Fruit fly (Drosophila melanogaster) whole organism, embryonic: ENCODE data around the gene CG8119.
A peak's percentile ranks its signal among the peaks of the same experiment; 100 is the strongest.

Source experiments
- Atf6 ChIP-seq: fragments of 200-800 bp; sonication (Bioruptor generic); IDR thresholded peaks from 2 replicates; pipeline ENCODE4 v1.3.6; 2022; ENCODE audit warnings: missing biosample characterization, missing genetic modification characterization
- B-H2 ChIP-seq: fragments of 200-800 bp; sonication (Bioruptor generic); optimal IDR thresholded peaks from 2 replicates; lab custom pipeline; 2018; ENCODE audit warnings: missing biosample characterization, mild to moderate bottlenecking, missing genetic modification characterization
- Bgb ChIP-seq: fragments of 200-800 bp; sonication (Bioruptor generic); IDR thresholded peaks from 2 replicates; pipeline ENCODE4 v1.3.6; 2022; ENCODE audit warnings: missing biosample characterization, missing genetic modification characterization; ENCODE audit not compliant: partially characterized antibody
- Blimp-1 ChIP-seq: fragments of 200-800 bp; sonication (Bioruptor generic); optimal IDR thresholded peaks from 3 replicates; lab custom pipeline; 2018; ENCODE audit warnings: missing biosample characterization, missing genetic modification characterization, mild to moderate bottlenecking, moderate library complexity, missing genetic modification reagents
- CG11504 ChIP-seq: fragments of 200-800 bp; sonication (Bioruptor generic); optimal IDR thresholded peaks from 3 replicates; lab custom pipeline; 2019; ENCODE audit warnings: missing biosample characterization, mild to moderate bottlenecking, missing genetic modification characterization, moderate library complexity
- CG11695 ChIP-seq: fragments of 200-800 bp; sonication (Bioruptor generic); IDR thresholded peaks from 3 replicates; pipeline ENCODE4 v1.3.6; 2022; ENCODE audit warnings: missing biosample characterization, missing genetic modification characterization
- CG13424 ChIP-seq: fragments of 200-800 bp; sonication (Bioruptor generic); optimal IDR thresholded peaks from 2 replicates; lab custom pipeline; 2019; ENCODE audit warnings: missing biosample characterization, mild to moderate bottlenecking, missing genetic modification characterization, moderate library complexity
- CG15269 ChIP-seq: fragments of 200-800 bp; sonication (Bioruptor generic); optimal IDR thresholded peaks from 2 replicates; lab custom pipeline; 2018; ENCODE audit warnings: missing biosample characterization, mild to moderate bottlenecking, missing genetic modification characterization, moderate library complexity
- CG15601 ChIP-seq: fragments of 200-800 bp; sonication (Bioruptor generic); optimal IDR thresholded peaks from 3 replicates; lab custom pipeline; 2019; ENCODE audit warnings: missing biosample characterization, mild to moderate bottlenecking, missing genetic modification characterization, moderate library complexity
- CG1603 ChIP-seq: fragments of 200-800 bp; sonication (Bioruptor generic); optimal IDR thresholded peaks from 2 replicates; lab custom pipeline; 2019; ENCODE audit warnings: missing biosample characterization, mild to moderate bottlenecking, missing genetic modification characterization, moderate library complexity
- CG17359 ChIP-seq: fragments of 200-800 bp; sonication (Bioruptor generic); optimal IDR thresholded peaks from 3 replicates; lab custom pipeline; 2018; ENCODE audit warnings: missing biosample characterization, mild to moderate bottlenecking, missing genetic modification characterization, moderate library complexity
- CG2120 ChIP-seq: fragments of 200-800 bp; sonication (Bioruptor generic); optimal IDR thresholded peaks from 3 replicates; lab custom pipeline; 2016; ENCODE audit warnings: missing biosample characterization, missing genetic modification characterization
- CG2678 ChIP-seq: fragments of 200-800 bp; sonication (Bioruptor generic); optimal IDR thresholded peaks from 3 replicates; lab custom pipeline; 2019; ENCODE audit warnings: missing biosample characterization, mild to moderate bottlenecking, missing genetic modification characterization, moderate library complexity
- CG5953 ChIP-seq: fragments of 200-800 bp; sonication (Bioruptor generic); IDR thresholded peaks from 2 replicates; pipeline ENCODE4 v1.3.6; 2022; ENCODE audit warnings: missing biosample characterization, missing genetic modification characterization
- CG6175 ChIP-seq: fragments of 200-800 bp; sonication (Bioruptor generic); IDR thresholded peaks from 3 replicates; pipeline ENCODE4 v1.3.6; 2022; ENCODE audit warnings: missing biosample characterization, missing genetic modification characterization
- CG6689 ChIP-seq: fragments of 200-800 bp; sonication (Bioruptor generic); IDR thresholded peaks from 2 replicates; pipeline ENCODE4 v1.3.6; 2022; ENCODE audit warnings: missing biosample characterization, missing genetic modification characterization
- CG8290 ChIP-seq, 3 experiments: fragments of 200-800 bp; sonication (Bioruptor generic); optimal IDR thresholded peaks; 2 replicates each; lab custom pipeline; 2016 to 2019; ENCODE audit warnings: missing biosample characterization in 3 of 3, missing genetic modification characterization in 3 of 3, mild to moderate bottlenecking in 2 of 3, moderate library complexity in 1 of 3
- CG8765 ChIP-seq: fragments of 200-800 bp; sonication (Bioruptor generic); IDR thresholded peaks from 2 replicates; pipeline ENCODE4 v1.3.6; 2022; ENCODE audit warnings: missing biosample characterization, missing genetic modification characterization
- Deaf1 ChIP-seq: fragments of 200-800 bp; optimal IDR thresholded peaks from 3 replicates; lab custom pipeline; 2019; ENCODE audit warnings: missing biosample characterization, mild to moderate bottlenecking, missing genetic modification characterization, moderate library complexity
- Doc2 ChIP-seq: fragments of 200-800 bp; sonication (Bioruptor generic); IDR thresholded peaks from 2 replicates; pipeline ENCODE4 v1.3.6; 2022; ENCODE audit warnings: missing biosample characterization, missing genetic modification characterization
- E2f2 ChIP-seq: fragments of 200-800 bp; sonication (Bioruptor generic); IDR thresholded peaks from 2 replicates; pipeline ENCODE4 v1.3.6; 2022; ENCODE audit warnings: missing biosample characterization, missing genetic modification characterization
- Ets65A ChIP-seq: fragments of 200-800 bp; sonication (Bioruptor generic); peaks from one replicate; lab custom pipeline; 2016; ENCODE audit warnings: missing biosample characterization, missing genetic modification characterization
- Hr51 ChIP-seq, 2 experiments: fragments of 200-800 bp; sonication (Bioruptor generic); optimal IDR thresholded peaks; 2 replicates in 1 of 2; 3 replicates in 1 of 2; lab custom pipeline; 2016 to 2018; ENCODE audit warnings: missing biosample characterization in 2 of 2, missing genetic modification characterization in 2 of 2, mild to moderate bottlenecking in 1 of 2, moderate library complexity in 1 of 2
- Lhr ChIP-seq: fragments of 200-800 bp; sonication (Bioruptor generic); optimal IDR thresholded peaks from 3 replicates; lab custom pipeline; 2017; ENCODE audit warnings: mild to moderate bottlenecking, missing biosample characterization, missing genetic modification reagents, missing genetic modification characterization
- Med ChIP-seq: fragments of 200-800 bp; sonication (Bioruptor generic); peaks from one replicate; lab custom pipeline; 2016; ENCODE audit warnings: missing biosample characterization, missing genetic modification characterization, mild to moderate bottlenecking, inconsistent platforms, moderate library complexity
- NC2β ChIP-seq: fragments of 200-800 bp; sonication (Bioruptor generic); optimal IDR thresholded peaks from 2 replicates; lab custom pipeline; 2016; ENCODE audit warnings: missing biosample characterization, missing genetic modification characterization
- Oli ChIP-seq: fragments of 200-800 bp; sonication (Bioruptor generic); optimal IDR thresholded peaks from 2 replicates; lab custom pipeline; 2018; ENCODE audit warnings: missing biosample characterization, mild to moderate bottlenecking, missing genetic modification characterization, moderate library complexity
- Ptx1 ChIP-seq: fragments of 200-800 bp; sonication (Bioruptor generic); IDR thresholded peaks from 2 replicates; pipeline ENCODE4 v1.3.6; 2022; ENCODE audit warnings: missing biosample characterization, missing genetic modification characterization
- Sox102F ChIP-seq: fragments of 200-800 bp; sonication (Bioruptor generic); optimal IDR thresholded peaks from 2 replicates; lab custom pipeline; 2018; ENCODE audit warnings: missing biosample characterization, mild to moderate bottlenecking, missing genetic modification characterization, moderate library complexity
- ci ChIP-seq: fragments of 200-800 bp; sonication (Bioruptor generic); IDR thresholded peaks from 3 replicates; pipeline ENCODE4 v1.3.6; 2022; ENCODE audit warnings: missing biosample characterization, missing genetic modification characterization
- dmrt99B ChIP-seq: fragments of 200-800 bp; sonication (Bioruptor generic); optimal IDR thresholded peaks from 2 replicates; lab custom pipeline; 2018; ENCODE audit warnings: missing biosample characterization, mild to moderate bottlenecking, missing genetic modification characterization, moderate library complexity
- dysf ChIP-seq: fragments of 200-800 bp; sonication (Bioruptor generic); IDR thresholded peaks from 3 replicates; pipeline ENCODE4 v1.3.6; 2022; ENCODE audit warnings: missing biosample characterization, missing genetic modification characterization
- eve ChIP-seq, 2 experiments: fragments of >200 bp; optimal IDR thresholded peaks; 2 replicates each; lab custom pipeline; 2017; ENCODE audit warnings: missing biosample characterization in 2 of 2, missing genetic modification characterization in 2 of 2
- ewg ChIP-seq: fragments of 200-800 bp; sonication (Bioruptor generic); optimal IDR thresholded peaks from 3 replicates; lab custom pipeline; 2017; ENCODE audit warnings: mild to moderate bottlenecking, missing biosample characterization, missing genetic modification reagents, missing genetic modification characterization
- fd102C ChIP-seq: fragments of 200-800 bp; sonication (Bioruptor generic); optimal IDR thresholded peaks from 2 replicates; lab custom pipeline; 2018; ENCODE audit warnings: missing biosample characterization, mild to moderate bottlenecking, missing genetic modification characterization, moderate library complexity
- fd96Cb ChIP-seq: fragments of 200-800 bp; sonication (Bioruptor generic); optimal IDR thresholded peaks from 2 replicates; lab custom pipeline; 2018; ENCODE audit warnings: missing biosample characterization, mild to moderate bottlenecking, missing genetic modification characterization, moderate library complexity
- fru ChIP-seq: fragments of >200 bp; optimal IDR thresholded peaks from 2 replicates; lab custom pipeline; 2017
- gem ChIP-seq: fragments of 200-800 bp; sonication (Bioruptor generic); optimal IDR thresholded peaks from 2 replicates; lab custom pipeline; 2019; ENCODE audit warnings: missing biosample characterization, mild to moderate bottlenecking, missing genetic modification characterization, moderate library complexity
- grn ChIP-seq: fragments of 200-800 bp; sonication (Bioruptor generic); optimal IDR thresholded peaks from 3 replicates; lab custom pipeline; 2017; ENCODE audit warnings: missing biosample characterization, missing genetic modification characterization
- her ChIP-seq: fragments of 200-800 bp; sonication (Bioruptor generic); optimal IDR thresholded peaks from 2 replicates; lab custom pipeline; 2016; ENCODE audit warnings: missing biosample characterization, missing genetic modification characterization
- ken ChIP-seq: fragments of 200-800 bp; sonication (Bioruptor generic); IDR thresholded peaks from 3 replicates; pipeline ENCODE4 v1.3.6; 2022; ENCODE audit warnings: missing biosample characterization, missing genetic modification characterization
- lab ChIP-seq: fragments of 200-800 bp; sonication (Bioruptor generic); optimal IDR thresholded peaks from 3 replicates; lab custom pipeline; 2017; ENCODE audit warnings: missing biosample characterization, missing genetic modification characterization, mild to moderate bottlenecking, moderate library complexity, missing genetic modification reagents
- phol ChIP-seq: fragments of 200-800 bp; sonication (Bioruptor generic); optimal IDR thresholded peaks from 3 replicates; lab custom pipeline; 2018; ENCODE audit warnings: missing biosample characterization, mild to moderate bottlenecking, missing genetic modification characterization, moderate library complexity
- row ChIP-seq: fragments of 200-800 bp; sonication (Bioruptor generic); IDR thresholded peaks from 3 replicates; pipeline ENCODE4 v1.3.6; 2022; ENCODE audit warnings: missing biosample characterization, missing genetic modification characterization
- sna ChIP-seq: fragments of 200-800 bp; sonication (Bioruptor generic); IDR thresholded peaks from 2 replicates; pipeline ENCODE4 v1.3.6; 2022; ENCODE audit warnings: missing biosample characterization, missing genetic modification characterization; ENCODE audit not compliant: partially characterized antibody
- tup ChIP-seq: fragments of 200-800 bp; sonication (Bioruptor generic); optimal IDR thresholded peaks from 2 replicates; lab custom pipeline; 2016; ENCODE audit warnings: missing biosample characterization, mild to moderate bottlenecking, missing genetic modification characterization, moderate library complexity
- unpg ChIP-seq: fragments of 200-800 bp; sonication (Bioruptor generic); optimal IDR thresholded peaks from 3 replicates; lab custom pipeline; 2018; ENCODE audit warnings: missing biosample characterization, mild to moderate bottlenecking, missing genetic modification characterization, moderate library complexity
- vvl ChIP-seq: fragments of 200-800 bp; sonication (Bioruptor generic); IDR thresholded peaks from 2 replicates; pipeline ENCODE4 v1.3.6; 2022; ENCODE audit warnings: missing biosample characterization, missing genetic modification characterization
- zfh1 ChIP-seq: fragments of 200-800 bp; sonication (Bioruptor generic); IDR thresholded peaks from 3 replicates; pipeline ENCODE4 v1.3.6; 2022; ENCODE audit warnings: missing biosample characterization, missing genetic modification characterization

CG8119 gene

DNA sequence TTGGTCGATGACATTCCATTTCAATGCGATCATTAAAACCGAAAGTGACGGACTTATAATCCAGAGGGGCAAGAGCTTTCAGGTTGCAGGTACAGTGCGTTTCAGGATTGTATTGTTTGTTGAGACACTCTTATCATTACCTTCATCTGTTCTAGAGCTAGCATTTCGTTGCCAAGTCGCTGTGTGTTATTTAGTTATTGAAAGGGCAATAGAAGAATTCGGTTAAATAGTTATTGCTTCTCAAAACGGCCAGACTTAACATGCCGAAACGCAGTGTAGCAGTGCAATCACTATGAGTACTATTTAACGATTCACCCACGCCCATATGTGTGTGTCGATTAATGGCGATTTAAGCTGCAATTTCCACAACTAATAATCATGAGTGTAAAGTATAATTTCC, 29.7 kb upstream of the CG8119 start:
- no peak for TF ChIP-seq Lhr (GFP tag; lab: Kevin White, UChicago)
- peak in 1 of 2 experiments; percentile 27 for TF ChIP-seq Hr51 (GFP tag; optimal IDR thresholded peaks at IDR 0.05; lab: Kevin White, UChicago)
- TF ChIP-seq Blimp-1 (GFP tag; lab: Kevin White, UChicago) = peak; percentile 46
- TF ChIP-seq Ptx1 (GFP tag; lab: Robert Waterston, UW) = peak; percentile 33
- peak; percentile 35 for TF ChIP-seq Sox102F (GFP tag; lab: Kevin White, UChicago)
- peak; percentile 11 for TF ChIP-seq unpg (GFP tag; lab: Kevin White, UChicago)
- no peak for TF ChIP-seq ewg
- TF ChIP-seq CG1603 (tag; lab: Kevin White, UChicago) = peak; percentile 51
- peak; percentile 17 for TF ChIP-seq CG17359 (tag; lab: Kevin White, UChicago)
- TF ChIP-seq dysf (GFP tag; lab: Robert Waterston, UW) = 0 out of 3 replicates have a peak, but pooled peaks have one; percentile 29
- TF ChIP-seq Ets65A (GFP tag; lab: Kevin White, UChicago) = peak; percentile 85
- TF ChIP-seq ci (GFP tag; lab: Robert Waterston, UW) = 0 out of 3 replicates have a peak, but pooled peaks have one; percentile 40
- no peak for TF ChIP-seq NC2β (GFP tag; lab: Kevin White, UChicago)
- TF ChIP-seq eve (GFP tag; optimal IDR thresholded peaks at IDR 0.05; lab: Kevin White, UChicago) = peak in 1 of 2 experiments; percentile 22
- TF ChIP-seq CG2678 (tag; lab: Kevin White, UChicago) = peak; percentile 21
- peak; percentile 23 for TF ChIP-seq Oli (tag; lab: Kevin White, UChicago)
- TF ChIP-seq fru (lab: Kevin White, UChicago) = no peak
- 0 out of 3 replicates have a peak, but pooled peaks have one; percentile 7 for TF ChIP-seq zfh1 (GFP tag; lab: Robert Waterston, UW)
- peak; percentile 8 for TF ChIP-seq CG13424 (tag; lab: Kevin White, UChicago)
- TF ChIP-seq tup (GFP tag; lab: Kevin White, UChicago) = no peak
- TF ChIP-seq CG15269 = peak; percentile 15
- peak; percentile 39 for TF ChIP-seq CG11504 (tag; lab: Kevin White, UChicago)
- no peak for TF ChIP-seq fd102C (GFP tag; lab: Kevin White, UChicago)
- peak; percentile 32 for TF ChIP-seq dmrt99B
- peak; percentile 68 for TF ChIP-seq Med
- TF ChIP-seq CG8290 (GFP tag; optimal IDR thresholded peaks at IDR 0.05; lab: Kevin White, UChicago) = no peak
- TF ChIP-seq CG8290 (tag; optimal IDR thresholded peaks at IDR 0.05; lab: Kevin White, UChicago) = peak in 1 of 2 experiments; percentile 17
- no peak for TF ChIP-seq Doc2
- 0 out of 3 replicates have a peak, but pooled peaks have one; percentile 28 for TF ChIP-seq row (GFP tag; lab: Robert Waterston, UW)
- peak; percentile 16 for TF ChIP-seq fd96Cb (tag; lab: Kevin White, UChicago)
- TF ChIP-seq phol (tag; lab: Kevin White, UChicago) = peak; percentile 2
- 0 out of 2 replicates have a peak, but pooled peaks have one; percentile 8 for TF ChIP-seq CG5953 (GFP tag; lab: Robert Waterston, UW)
- peak; percentile 27 for TF ChIP-seq gem

DNA sequence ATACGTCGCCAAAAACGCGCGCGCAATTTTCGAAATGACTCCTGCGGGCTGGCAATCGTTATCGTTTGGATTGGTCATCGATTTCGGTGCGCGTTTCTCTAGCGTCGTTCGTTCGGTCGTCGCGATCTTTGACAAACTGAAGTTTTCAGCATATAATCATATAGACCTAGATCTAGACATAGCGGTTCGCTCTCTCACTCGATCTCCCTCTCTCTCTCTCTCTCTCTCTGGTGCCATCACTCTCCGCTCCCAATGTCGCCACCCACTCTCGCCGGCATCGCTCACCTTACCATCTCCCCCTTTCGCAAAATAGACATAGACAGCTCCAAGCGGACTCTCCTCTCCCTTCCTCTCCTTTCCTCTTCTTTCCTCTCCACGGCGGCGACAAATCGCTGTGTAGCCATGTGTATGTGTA, 29.1 kb upstream of the CG8119 start, which contains the start of gene sog:
Gene sog (minus strand): TSS at position 122 of the 415 bp plus-strand sequence.
- no peak for TF ChIP-seq CG8765
- TF ChIP-seq CG15601 (tag; lab: Kevin White, UChicago) = no peak
- TF ChIP-seq E2f2 (GFP tag; lab: Robert Waterston, UW) = peak; percentile 72
- TF ChIP-seq Deaf1 = peak; percentile 48
- TF ChIP-seq grn (GFP tag; lab: Kevin White, UChicago) = peak; percentile 18
- peak; percentile 55; the same call in 1 of the 3 replicates for TF ChIP-seq CG6175
- 0 out of 2 replicates have a peak, but pooled peaks have one; percentile 27 for TF ChIP-seq CG6689 (GFP tag; lab: Robert Waterston, UW)
- TF ChIP-seq Med = peak; percentile 72
- TF ChIP-seq Atf6 = 0 out of 2 replicates have a peak, but pooled peaks have one; percentile 16
- TF ChIP-seq CG11695 = 0 out of 3 replicates have a peak, but pooled peaks have one; percentile 16
- TF ChIP-seq sna (GFP tag; lab: Robert Waterston, UW) = peak; percentile 42; the same call in 1 of the 2 replicates
- TF ChIP-seq vvl (GFP tag; lab: Robert Waterston, UW) = peak; percentile 47; the same call in 1 of the 2 replicates
- TF ChIP-seq Bgb (GFP tag; lab: Robert Waterston, UW) = 0 out of 2 replicates have a peak, but pooled peaks have one; percentile 33
- TF ChIP-seq CG2120 (GFP tag; lab: Kevin White, UChicago) = peak; percentile 10
- TF ChIP-seq lab (GFP tag; lab: Kevin White, UChicago) = peak; percentile 22
- peak; percentile 1 for TF ChIP-seq her (GFP tag; lab: Kevin White, UChicago)
- no peak for TF ChIP-seq ken (GFP tag; lab: Robert Waterston, UW)
- peak; percentile 15 for TF ChIP-seq B-H2 (GFP tag; lab: Kevin White, UChicago)
